Fruit fly (Drosophila melanogaster) whole organism, embryonic: Measurements from ENCODE around the gene plx.

ENCODE experiments used
- CG10366 ChIP-seq: fragments of 200-800 bp; sonication (Bioruptor generic); IDR thresholded peaks from 2 replicates; pipeline ENCODE4 v1.3.6; 2022; ENCODE audit warnings: missing biosample characterization, missing genetic modification characterization
- CG11560 ChIP-seq: fragments of 200-800 bp; sonication (Bioruptor generic); IDR thresholded peaks from 3 replicates; pipeline ENCODE4 v1.3.6; 2022; ENCODE audit warnings: missing biosample characterization, missing genetic modification characterization
- CG12155 ChIP-seq: fragments of 200-800 bp; sonication (Bioruptor generic); optimal IDR thresholded peaks from 3 replicates; lab custom pipeline; 2016; ENCODE audit warnings: missing biosample characterization, missing genetic modification characterization
- CG12942 ChIP-seq: fragments of 200-800 bp; sonication (Bioruptor generic); optimal IDR thresholded peaks from 3 replicates; lab custom pipeline; 2016; ENCODE audit warnings: missing biosample characterization, missing genetic modification characterization
- CG13775 ChIP-seq: fragments of 200-800 bp; sonication (Bioruptor generic); optimal IDR thresholded peaks from 3 replicates; lab custom pipeline; 2017; ENCODE audit warnings: missing biosample characterization, mild to moderate bottlenecking, missing genetic modification characterization
- CG14860 ChIP-seq: fragments of 200-800 bp; sonication (Bioruptor generic); IDR thresholded peaks from 3 replicates; pipeline ENCODE4 v1.3.6; 2022; ENCODE audit warnings: missing biosample characterization, missing genetic modification characterization; ENCODE audit not compliant: partially characterized antibody
- CG15269 ChIP-seq: fragments of 200-800 bp; sonication (Bioruptor generic); optimal IDR thresholded peaks from 2 replicates; lab custom pipeline; 2018; ENCODE audit warnings: missing biosample characterization, mild to moderate bottlenecking, missing genetic modification characterization, moderate library complexity
- CG16813 ChIP-seq: fragments of 200-800 bp; sonication (Bioruptor generic); IDR thresholded peaks from 3 replicates; pipeline ENCODE4 v1.3.6; 2022; ENCODE audit warnings: missing biosample characterization, missing genetic modification characterization; ENCODE audit not compliant: partially characterized antibody
- CG18262 ChIP-seq: fragments of 200-800 bp; optimal IDR thresholded peaks from 3 replicates; lab custom pipeline; 2019; ENCODE audit warnings: missing biosample characterization, mild to moderate bottlenecking, missing genetic modification characterization, moderate library complexity
- CG32772 ChIP-seq: fragments of 200-800 bp; sonication (Bioruptor generic); IDR thresholded peaks from 2 replicates; pipeline ENCODE4 v1.3.6; 2022; ENCODE audit warnings: missing biosample characterization, missing genetic modification characterization
- CG4404 ChIP-seq: fragments of 200-800 bp; sonication (Bioruptor generic); IDR thresholded peaks from 2 replicates; pipeline ENCODE4 v1.3.6; 2022; ENCODE audit warnings: missing biosample characterization, missing genetic modification characterization
- CG5180 ChIP-seq: fragments of 200-800 bp; sonication (Bioruptor generic); optimal IDR thresholded peaks from 3 replicates; lab custom pipeline; 2017; ENCODE audit warnings: missing biosample characterization, missing genetic modification characterization, mild to moderate bottlenecking, moderate library complexity, missing genetic modification reagents
- CG6175 ChIP-seq: fragments of 200-800 bp; sonication (Bioruptor generic); IDR thresholded peaks from 3 replicates; pipeline ENCODE4 v1.3.6; 2022; ENCODE audit warnings: missing biosample characterization, missing genetic modification characterization
- CG6813 ChIP-seq: fragments of 200-800 bp; sonication (Bioruptor generic); optimal IDR thresholded peaks from 2 replicates; lab custom pipeline; 2017; ENCODE audit warnings: missing biosample characterization, missing genetic modification characterization, mild to moderate bottlenecking, moderate library complexity, missing genetic modification reagents
- CG7786 ChIP-seq: fragments of 200-800 bp; sonication (Bioruptor generic); optimal IDR thresholded peaks from 2 replicates; lab custom pipeline; 2016; ENCODE audit warnings: missing biosample characterization, missing genetic modification characterization
- CG7963 ChIP-seq: fragments of 200-800 bp; sonication (Bioruptor generic); IDR thresholded peaks from 3 replicates; pipeline ENCODE4 v1.3.6; 2022; ENCODE audit warnings: missing biosample characterization, missing genetic modification characterization; ENCODE audit not compliant: partially characterized antibody
- CG8281 ChIP-seq: fragments of 200-800 bp; sonication (Bioruptor generic); optimal IDR thresholded peaks from 2 replicates; lab custom pipeline; 2018; ENCODE audit warnings: missing biosample characterization, mild to moderate bottlenecking, missing genetic modification characterization, moderate library complexity
- CG8765 ChIP-seq: fragments of 200-800 bp; sonication (Bioruptor generic); IDR thresholded peaks from 2 replicates; pipeline ENCODE4 v1.3.6; 2022; ENCODE audit warnings: missing biosample characterization, missing genetic modification characterization
- Dip3 ChIP-seq: fragments of 200-800 bp; sonication (Bioruptor generic); optimal IDR thresholded peaks from 3 replicates; lab custom pipeline; 2016; ENCODE audit warnings: missing biosample characterization, missing genetic modification characterization
- Elba2 ChIP-seq: fragments of 200-800 bp; sonication (Bioruptor generic); optimal IDR thresholded peaks from 3 replicates; lab custom pipeline; 2016; ENCODE audit warnings: missing biosample characterization, missing genetic modification characterization
- Gug ChIP-seq: fragments of 200-800 bp; sonication (Bioruptor generic); IDR thresholded peaks from 4 replicates; pipeline ENCODE4 v1.3.6; 2022; ENCODE audit warnings: missing biosample characterization, missing genetic modification characterization
- HLHmδ ChIP-seq: fragments of 200-800 bp; sonication (Bioruptor generic); optimal IDR thresholded peaks from 2 replicates; lab custom pipeline; 2018; ENCODE audit warnings: missing biosample characterization, mild to moderate bottlenecking, missing genetic modification characterization, moderate library complexity
- Hand ChIP-seq: fragments of 200-800 bp; sonication (Bioruptor generic); optimal IDR thresholded peaks from 2 replicates; lab custom pipeline; 2017; ENCODE audit warnings: mild to moderate bottlenecking, missing biosample characterization, missing genetic modification reagents, missing genetic modification characterization
- HmgZ ChIP-seq: fragments of 200-800 bp; sonication (Bioruptor generic); optimal IDR thresholded peaks from 2 replicates; lab custom pipeline; 2018; ENCODE audit warnings: missing biosample characterization, mild to moderate bottlenecking, missing genetic modification characterization
- Hmx ChIP-seq: fragments of 200-800 bp; sonication (Bioruptor generic); optimal IDR thresholded peaks from 2 replicates; lab custom pipeline; 2016; ENCODE audit warnings: missing biosample characterization, missing genetic modification characterization
- Hsf ChIP-seq: fragments of 200-800 bp; sonication (Bioruptor generic); optimal IDR thresholded peaks from 3 replicates; lab custom pipeline; 2016; ENCODE audit warnings: missing biosample characterization, missing genetic modification characterization
- Mes4 ChIP-seq: fragments of 200-800 bp; sonication (Bioruptor generic); optimal IDR thresholded peaks from 2 replicates; lab custom pipeline; 2016; ENCODE audit warnings: missing biosample characterization, missing genetic modification characterization
- NK7.1 ChIP-seq: fragments of 200-800 bp; sonication (Bioruptor generic); optimal IDR thresholded peaks from 3 replicates; lab custom pipeline; 2016; ENCODE audit warnings: missing biosample characterization, missing genetic modification characterization
- Neu2 ChIP-seq: fragments of 200-800 bp; sonication (Bioruptor generic); optimal IDR thresholded peaks from 3 replicates; lab custom pipeline; 2016; ENCODE audit warnings: missing biosample characterization, missing genetic modification characterization, borderline replicate concordance
- NfI ChIP-seq: fragments of 200-800 bp; sonication (Bioruptor generic); optimal IDR thresholded peaks from 3 replicates; lab custom pipeline; 2018; ENCODE audit warnings: missing biosample characterization, mild to moderate bottlenecking, missing genetic modification characterization, moderate library complexity
- PHDP ChIP-seq: fragments of 200-800 bp; sonication (Bioruptor generic); optimal IDR thresholded peaks from 3 replicates; lab custom pipeline; 2018; ENCODE audit warnings: missing biosample characterization, mild to moderate bottlenecking, missing genetic modification characterization, moderate library complexity
- Side ChIP-seq: fragments of 200-800 bp; sonication (Bioruptor generic); optimal IDR thresholded peaks from 2 replicates; lab custom pipeline; 2016; ENCODE audit warnings: missing biosample characterization, missing genetic modification characterization
- Stat92E ChIP-seq, 3 experiments: fragments of >200 bp in 2 of 3; fragments of 200-800 bp in 1 of 3; sonication (Bioruptor generic) in 1 of 3; optimal IDR thresholded peaks; 2 replicates each; lab custom pipeline; 2017 to 2019; ENCODE audit warnings: missing biosample characterization in 3 of 3, missing genetic modification characterization in 3 of 3, mild to moderate bottlenecking in 1 of 3, moderate library complexity in 1 of 3
- Xrp1 ChIP-seq: fragments of 200-800 bp; sonication (Bioruptor generic); IDR thresholded peaks from 2 replicates; pipeline ENCODE4 v1.3.6; 2022; ENCODE audit warnings: missing biosample characterization, missing genetic modification characterization
- al ChIP-seq: fragments of 200-800 bp; sonication (Bioruptor generic); IDR thresholded peaks from 2 replicates; pipeline ENCODE4 v1.3.6; 2022; ENCODE audit warnings: missing biosample characterization, missing genetic modification characterization
- bab2 ChIP-seq: fragments of 200-800 bp; sonication (Bioruptor generic); optimal IDR thresholded peaks from 2 replicates; lab custom pipeline; 2016; ENCODE audit warnings: missing biosample characterization, missing genetic modification characterization
- gsb ChIP-seq: fragments of 200-800 bp; sonication (Bioruptor generic); IDR thresholded peaks from 2 replicates; pipeline ENCODE4 v1.3.6; 2022; ENCODE audit warnings: missing biosample characterization, missing genetic modification characterization
- jing ChIP-seq: fragments of 200-800 bp; sonication (Bioruptor generic); optimal IDR thresholded peaks from 2 replicates; lab custom pipeline; 2018; ENCODE audit warnings: missing biosample characterization, mild to moderate bottlenecking, missing genetic modification characterization
- klu ChIP-seq: fragments of 200-800 bp; sonication (Bioruptor generic); IDR thresholded peaks from 2 replicates; pipeline ENCODE4 v1.3.6; 2022; ENCODE audit warnings: missing biosample characterization, missing genetic modification characterization
- lov ChIP-seq, 2 experiments: fragments of 200-800 bp in 1 of 2; fragments of >200 bp in 1 of 2; sonication (Bioruptor generic) in 1 of 2; IDR thresholded peaks in 1 of 2; optimal IDR thresholded peaks in 1 of 2; 2 replicates in 1 of 2; 3 replicates in 1 of 2; pipeline versions ENCODE4 v1.3.6 to Lab custom; 2017 to 2022; ENCODE audit warnings: missing biosample characterization in 1 of 2, missing genetic modification characterization in 1 of 2
- pzg ChIP-seq: fragments of 200-800 bp; sonication (Bioruptor generic); optimal IDR thresholded peaks from 3 replicates; lab custom pipeline; 2018; ENCODE audit warnings: missing biosample characterization, mild to moderate bottlenecking, missing genetic modification characterization, moderate library complexity
- scrt ChIP-seq: fragments of 200-800 bp; sonication (Bioruptor generic); optimal IDR thresholded peaks from 2 replicates; lab custom pipeline; 2018; ENCODE audit warnings: missing biosample characterization, mild to moderate bottlenecking, missing genetic modification characterization, moderate library complexity
- sisA ChIP-seq: fragments of 200-800 bp; sonication (Bioruptor generic); IDR thresholded peaks from 2 replicates; pipeline ENCODE4 v1.3.6; 2022; ENCODE audit warnings: missing biosample characterization, missing genetic modification characterization
- unc-4 ChIP-seq: fragments of 200-800 bp; sonication (Bioruptor generic); IDR thresholded peaks from 2 replicates; pipeline ENCODE4 v1.3.6; 2022; ENCODE audit warnings: missing biosample characterization, missing genetic modification characterization; ENCODE audit not compliant: partially characterized antibody

The plx gene

dm6 chr3R:5742278-5743196 lies 56.9 kb downstream of the plx start, which contains the start of the genes Sym and Madm (continued):
- 0 out of 2 replicates have a peak, but pooled peaks have one; percentile 30 for TF ChIP-seq sisA (GFP tag; lab: Robert Waterston, UW)
- TF ChIP-seq CG10366 (GFP tag; lab: Robert Waterston, UW), result peak; percentile 19; the same call in 1 of the 2 replicates
- TF ChIP-seq CG4404, result no peak
- TF ChIP-seq jing (GFP tag; lab: Kevin White, UChicago), result no peak
- TF ChIP-seq bab2 (GFP tag; lab: Kevin White, UChicago), result peak; percentile 37
- peak; percentile 69; the same call in 2 of the 3 replicates for TF ChIP-seq CG7963
- TF ChIP-seq CG16813, result peak; percentile 89
- peak; percentile 59 for TF ChIP-seq Xrp1 (GFP tag; lab: Robert Waterston, UW)
- peak; percentile 31 for TF ChIP-seq PHDP (tag; lab: Kevin White, UChicago)
- TF ChIP-seq CG11560 (tag; lab: Robert Waterston, UW), result no peak
- TF ChIP-seq klu (GFP tag; lab: Robert Waterston, UW), result peak; percentile 77; the same call in 1 of the 2 replicates
- peak; percentile 66 for TF ChIP-seq pzg (GFP tag; lab: Kevin White, UChicago)
- peak; percentile 5 for TF ChIP-seq Side (GFP tag; lab: Kevin White, UChicago)
- peak; percentile 81 for TF ChIP-seq unc-4 (GFP tag; lab: Robert Waterston, UW)
- peak; percentile 16 for TF ChIP-seq CG12155 (GFP tag; lab: Kevin White, UChicago)
- TF ChIP-seq gsb (GFP tag; lab: Robert Waterston, UW), result no peak
- TF ChIP-seq Mes4 (GFP tag; lab: Kevin White, UChicago), result no peak
- peak; percentile 1 for TF ChIP-seq CG7786
- no peak for TF ChIP-seq lov (optimal IDR thresholded peaks at IDR 0.05; lab: Kevin White, UChicago)
- TF ChIP-seq lov (GFP tag; IDR thresholded peaks at IDR 0.05; lab: Robert Waterston, UW), result 0 out of 3 replicates have a peak, but pooled peaks have one; percentile 51
- TF ChIP-seq CG12942 (GFP tag; lab: Kevin White, UChicago), result peak; percentile 4
- TF ChIP-seq scrt (GFP tag; lab: Kevin White, UChicago), result peak; percentile 22
- peak; percentile 39 for TF ChIP-seq Elba2 (GFP tag; lab: Kevin White, UChicago)
- peak; percentile 7 for TF ChIP-seq Neu2 (GFP tag; lab: Kevin White, UChicago)
- peak; percentile 18 for TF ChIP-seq Hmx
- 0 out of 2 replicates have a peak, but pooled peaks have one; percentile 20 for TF ChIP-seq CG32772 (GFP tag; lab: Robert Waterston, UW)
- TF ChIP-seq NfI (GFP tag; lab: Kevin White, UChicago), result peak; percentile 5
- TF ChIP-seq HLHmδ, result no peak
- no peak for TF ChIP-seq CG15269 (tag; lab: Kevin White, UChicago)
- TF ChIP-seq Stat92E (GFP tag; optimal IDR thresholded peaks at IDR 0.05; lab: Kevin White, UChicago), result peak in 1 of 3 experiments; percentile 17
- TF ChIP-seq CG13775 (GFP tag; lab: Kevin White, UChicago), result peak; percentile 51
- peak; percentile 58 for TF ChIP-seq HmgZ (tag; lab: Kevin White, UChicago)
- TF ChIP-seq CG8281 (tag; lab: Kevin White, UChicago), result no peak
- no peak for TF ChIP-seq CG6175 (GFP tag; lab: Robert Waterston, UW)
- TF ChIP-seq NK7.1 (GFP tag; lab: Kevin White, UChicago), result no peak
- peak; percentile 55 for TF ChIP-seq Hsf (GFP tag; lab: Kevin White, UChicago)
- TF ChIP-seq CG14860, result peak; percentile 90; the same call in 2 of the 3 replicates
- peak; percentile 43 for TF ChIP-seq Dip3 (GFP tag; lab: Kevin White, UChicago)
- TF ChIP-seq Gug (GFP tag; lab: Robert Waterston, UW), result peak; percentile 29; the same call in 1 of the 4 replicates
- TF ChIP-seq Hand (GFP tag; lab: Kevin White, UChicago), result no peak
- peak; percentile 45 for TF ChIP-seq al (GFP tag; lab: Robert Waterston, UW)
- TF ChIP-seq CG18262 (tag; lab: Kevin White, UChicago), result peak; percentile 39
- no peak for TF ChIP-seq CG6813
- TF ChIP-seq CG5180 (GFP tag; lab: Kevin White, UChicago), result no peak
- no peak for TF ChIP-seq CG8765 (GFP tag; lab: Robert Waterston, UW)
